Worm (Caenorhabditis elegans) whole organism, L3 larva: Measurements from ENCODE around the gene F15B10.3.

Experiments used
- R02D3.7 ChIP-seq: fragments of 150-350 bp; optimal IDR thresholded peaks from 2 replicates; lab custom pipeline; 2014; ENCODE audit warnings: missing biosample characterization, missing genetic modification characterization
- ZK546.5 ChIP-seq: sonication (generic microtip); optimal IDR thresholded peaks from 2 replicates; lab custom pipeline; 2017; ENCODE audit warnings: missing biosample characterization, missing genetic modification characterization
- aly-2 ChIP-seq: fragments of 150-350 bp; optimal IDR thresholded peaks from 2 replicates; lab custom pipeline; 2014; ENCODE audit warnings: missing biosample characterization, missing genetic modification characterization
- ama-1 ChIP-seq: fragments of 150-350 bp; optimal IDR thresholded peaks from 2 replicates; lab custom pipeline; 2018
- ceh-16 ChIP-seq: sonication (generic microtip); optimal IDR thresholded peaks from 2 replicates; lab custom pipeline; 2017; ENCODE audit warnings: missing biosample characterization, missing genetic modification characterization
- ceh-28 ChIP-seq: fragments of 150-350 bp; optimal IDR thresholded peaks from 2 replicates; lab custom pipeline; 2014; ENCODE audit warnings: missing biosample characterization, missing genetic modification reagents, missing genetic modification characterization
- ceh-82 ChIP-seq: fragments of 150-350 bp; optimal IDR thresholded peaks from 2 replicates; lab custom pipeline; 2014; ENCODE audit warnings: missing biosample characterization, missing genetic modification characterization
- elt-2 ChIP-seq: sonication (generic microtip); optimal IDR thresholded peaks from 2 replicates; lab custom pipeline; 2016; ENCODE audit warnings: missing genetic modification reagents, mild to moderate bottlenecking, missing genetic modification characterization, missing compliant biosample characterization
- elt-3 ChIP-seq, 3 experiments: fragments of 150-350 bp in 1 of 3; sonication (generic microtip) in 2 of 3; optimal IDR thresholded peaks; 2 replicates in 2 of 3; 4 replicates in 1 of 3; lab custom pipeline; 2014 to 2017; ENCODE audit warnings: missing biosample characterization in 3 of 3, missing genetic modification characterization in 3 of 3
- fkh-10 ChIP-seq: sonication (generic microtip); optimal IDR thresholded peaks from 2 replicates; lab custom pipeline; 2017; ENCODE audit warnings: missing biosample characterization, missing genetic modification reagents, missing genetic modification characterization
- fkh-2 ChIP-seq: fragments of 150-350 bp; optimal IDR thresholded peaks from 2 replicates; lab custom pipeline; 2014; ENCODE audit warnings: missing biosample characterization, missing genetic modification reagents, missing genetic modification characterization
- fos-1 ChIP-seq: fragments of 150-350 bp; optimal IDR thresholded peaks from 2 replicates; lab custom pipeline; 2014; ENCODE audit warnings: missing biosample characterization, missing genetic modification characterization
- hmg-11 ChIP-seq: sonication (generic microtip); optimal IDR thresholded peaks from 2 replicates; lab custom pipeline; 2016; ENCODE audit warnings: missing genetic modification characterization, missing compliant biosample characterization
- jun-1 ChIP-seq: fragments of 150-350 bp; optimal IDR thresholded peaks from 2 replicates; lab custom pipeline; 2014; ENCODE audit warnings: missing biosample characterization, missing genetic modification reagents, missing genetic modification characterization
- lin-15B ChIP-seq: fragments of 150-350 bp; optimal IDR thresholded peaks from 2 replicates; lab custom pipeline; 2014; ENCODE audit warnings: missing biosample characterization, missing genetic modification characterization
- lin-39 ChIP-seq: fragments of 150-350 bp; optimal IDR thresholded peaks from 2 replicates; lab custom pipeline; 2018; ENCODE audit warnings: missing biosample characterization, missing genetic modification reagents, missing genetic modification characterization
- lsy-12 ChIP-seq: sonication (generic microtip); optimal IDR thresholded peaks from 2 replicates; lab custom pipeline; 2016; ENCODE audit warnings: mild to moderate bottlenecking, missing genetic modification characterization, missing compliant biosample characterization
- mml-1 ChIP-seq: fragments of 150-350 bp; sonication (generic microtip); optimal IDR thresholded peaks from 3 replicates; lab custom pipeline; 2014; ENCODE audit warnings: missing biosample characterization, missing genetic modification characterization
- nfya-1 ChIP-seq: sonication (generic microtip); optimal IDR thresholded peaks from 2 replicates; lab custom pipeline; 2017; ENCODE audit warnings: missing genetic modification characterization, mild to moderate bottlenecking, missing compliant biosample characterization, antibody characterized with exemption, moderate library complexity; ENCODE audit not compliant: insufficient read depth
- nhr-12 ChIP-seq: fragments of 150-350 bp; optimal IDR thresholded peaks from 2 replicates; lab custom pipeline; 2014; ENCODE audit warnings: missing biosample characterization, missing genetic modification characterization
- nhr-23 ChIP-seq: fragments of 150-350 bp; optimal IDR thresholded peaks from 2 replicates; lab custom pipeline; 2014; ENCODE audit warnings: missing biosample characterization, missing genetic modification reagents, missing genetic modification characterization
- nhr-237 ChIP-seq: fragments of 150-350 bp; optimal IDR thresholded peaks from 2 replicates; lab custom pipeline; 2014; ENCODE audit warnings: missing biosample characterization, missing genetic modification characterization
- nhr-25 ChIP-seq: sonication (generic microtip); optimal IDR thresholded peaks from 2 replicates; lab custom pipeline; 2017; ENCODE audit warnings: missing biosample characterization, missing genetic modification characterization
- nhr-43 ChIP-seq: sonication (generic microtip); optimal IDR thresholded peaks from 2 replicates; lab custom pipeline; 2016; ENCODE audit warnings: mild to moderate bottlenecking, missing genetic modification characterization, missing compliant biosample characterization; ENCODE audit not compliant: poor library complexity, severe bottlenecking
- nhr-67 ChIP-seq: fragments of 150-350 bp; optimal IDR thresholded peaks from 2 replicates; lab custom pipeline; 2014; ENCODE audit warnings: missing biosample characterization, missing genetic modification characterization
- nhr-77 ChIP-seq: fragments of 150-350 bp; optimal IDR thresholded peaks from 2 replicates; lab custom pipeline; 2014; ENCODE audit warnings: missing biosample characterization, missing genetic modification characterization
- pha-4 ChIP-seq: fragments of 150-350 bp; optimal IDR thresholded peaks from 2 replicates; lab custom pipeline; 2014; ENCODE audit warnings: missing biosample characterization, missing genetic modification reagents, missing genetic modification characterization
- pqm-1 ChIP-seq: fragments of 150-350 bp; optimal IDR thresholded peaks from 2 replicates; lab custom pipeline; 2017; ENCODE audit warnings: missing biosample characterization, missing genetic modification characterization, inconsistent platforms
- sea-2 ChIP-seq: fragments of 150-350 bp; sonication (generic microtip); optimal IDR thresholded peaks from 4 replicates; lab custom pipeline; 2014; ENCODE audit warnings: missing biosample characterization, missing genetic modification reagents, missing genetic modification characterization
- snpc-4 ChIP-seq: fragments of 150-350 bp; optimal IDR thresholded peaks from 2 replicates; lab custom pipeline; 2014; ENCODE audit warnings: missing biosample characterization, missing genetic modification characterization
- tbx-2 ChIP-seq: sonication (generic microtip); optimal IDR thresholded peaks from 2 replicates; lab custom pipeline; 2016; ENCODE audit warnings: mild to moderate bottlenecking, missing genetic modification characterization, missing compliant biosample characterization
- unc-39 ChIP-seq: sonication (generic microtip); optimal IDR thresholded peaks from 4 replicates; lab custom pipeline; 2017; ENCODE audit warnings: missing biosample characterization, missing genetic modification characterization
- zag-1 ChIP-seq: fragments of 150-350 bp; optimal IDR thresholded peaks from 2 replicates; lab custom pipeline; 2014; ENCODE audit warnings: missing biosample characterization, missing genetic modification characterization

The F15B10.3 gene

DNA sequence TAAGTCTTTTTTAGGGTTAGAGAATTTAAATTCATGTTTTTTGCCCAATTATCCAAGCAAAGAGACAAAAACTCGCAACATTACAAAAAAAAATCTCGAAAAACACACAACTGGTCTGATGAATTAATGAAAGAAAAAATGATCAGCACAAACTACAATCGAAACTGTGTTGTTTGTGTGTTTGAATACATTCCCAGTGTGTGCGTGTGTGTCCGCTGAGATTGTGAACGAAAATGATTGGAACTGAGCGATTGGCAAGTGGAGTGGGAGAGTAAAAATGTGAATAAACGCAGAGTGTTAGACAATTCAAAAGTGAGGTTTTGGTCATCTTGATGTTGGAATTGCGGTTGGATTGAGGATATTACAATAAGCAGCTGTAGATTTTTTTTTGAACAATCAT lies 4.1 kb downstream of the F15B10.3 start:
- TF ChIP-seq fkh-2 (tag; lab: Kevin White, UChicago), result no peak
- TF ChIP-seq nhr-25, result peak; percentile 3
- TF ChIP-seq lin-15B (tag; lab: Kevin White, UChicago), result no peak
- TF ChIP-seq ama-1 (lab: Kevin White, UChicago), result peak; percentile 14
- TF ChIP-seq pha-4 (tag; lab: Kevin White, UChicago), result peak; percentile 38
- TF ChIP-seq ceh-28 (tag; lab: Kevin White, UChicago), result no peak

DNA sequence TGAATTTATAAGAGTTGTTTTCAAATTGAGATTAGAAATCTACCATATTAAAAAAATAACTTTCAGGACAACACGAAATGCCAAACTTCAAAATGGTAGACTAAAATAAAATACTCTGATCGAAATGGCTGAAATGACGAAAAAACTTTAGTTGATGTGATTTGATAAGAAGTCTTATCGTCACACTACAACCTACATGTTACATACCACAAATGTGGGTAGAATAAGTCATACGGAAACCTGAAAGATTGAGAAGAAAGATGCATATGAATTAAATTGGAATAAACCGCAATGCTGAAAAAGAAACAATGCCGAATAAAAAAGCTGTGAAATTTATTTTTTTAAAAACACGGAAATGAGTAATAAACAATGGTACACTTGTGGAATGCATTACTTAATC lies 4.6 kb downstream of the F15B10.3 start:
- TF ChIP-seq fos-1 (tag; lab: Kevin White, UChicago) (no peak), pha-4 (tag; lab: Kevin White, UChicago) (no peak), elt-2 (tag; lab: Kevin White, UChicago) (peak; percentile 56)

DNA sequence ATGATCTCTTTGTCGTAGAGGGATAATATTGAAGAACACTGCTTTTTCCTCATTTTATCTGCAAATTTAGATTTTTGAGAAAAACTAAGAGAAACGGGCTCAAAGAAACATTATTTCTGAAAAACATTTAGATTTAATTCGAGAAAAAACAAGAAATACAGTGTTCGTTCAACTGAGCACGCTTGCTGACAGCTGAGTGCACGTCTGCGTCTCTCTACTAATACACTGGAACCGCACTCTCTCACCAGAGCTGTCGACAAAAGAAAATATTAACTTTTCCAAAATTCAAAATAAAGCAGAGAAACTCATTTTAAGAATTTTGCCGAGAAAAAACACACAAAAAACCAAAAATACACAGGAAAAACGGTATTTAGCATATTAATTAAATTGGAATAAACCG lies 10.8 kb downstream of the F15B10.3 start, which contains the start of gene drh-1:
TSS of gene drh-1 (minus strand) at position 58 of the 400 bp plus-strand sequence.
- TF ChIP-seq nhr-25 (no peak), ama-1 (lab: Kevin White, UChicago) (peak; percentile 12), pha-4 (tag; lab: Kevin White, UChicago) (peak; percentile 63), elt-2 (tag; lab: Kevin White, UChicago) (peak; percentile 22), hmg-11 (tag; lab: Kevin White, UChicago) (peak; percentile 23), nfya-1 (tag; lab: Kevin White, UChicago) (peak; percentile 44)

- TF ChIP-seq nfya-1 (tag; lab: Kevin White, UChicago), result peak; percentile 8
- peak; percentile 19 for TF ChIP-seq pha-4 (tag; lab: Kevin White, UChicago)
- TF ChIP-seq elt-2 (tag; lab: Kevin White, UChicago), result peak; percentile 29
- TF ChIP-seq ceh-28 (tag; lab: Kevin White, UChicago), result no peak
Observed at ce11 chrIV:6618607-6619006, 16.1 kb downstream of the F15B10.3 start.

ce11 chrIV:6621252-6621651 lies 18.8 kb downstream of the F15B10.3 start, which contains the start of gene C01B10.3:
C01B10.3 (minus strand) TSS chrIV:6621352.
- no peak for TF ChIP-seq fos-1 (tag; lab: Kevin White, UChicago)
- no peak for TF ChIP-seq tbx-2 (tag; lab: Kevin White, UChicago)

- TF ChIP-seq nhr-67 (tag; lab: Kevin White, UChicago), result no peak
- peak; percentile 20 for TF ChIP-seq nfya-1 (tag; lab: Kevin White, UChicago)
- TF ChIP-seq nhr-23 (tag; lab: Kevin White, UChicago), result peak; percentile 76
- peak; percentile 36 for TF ChIP-seq pha-4 (tag; lab: Kevin White, UChicago)
- no peak for TF ChIP-seq fkh-10 (GFP tag; lab: Kevin White, UChicago)
- no peak for TF ChIP-seq zag-1 (tag; lab: Kevin White, UChicago)
- no peak for TF ChIP-seq mml-1 (tag; lab: Kevin White, UChicago)
- peak; percentile 38 for TF ChIP-seq ceh-28 (tag; lab: Kevin White, UChicago)
- peak; percentile 70 for TF ChIP-seq nhr-25
- no peak for TF ChIP-seq fkh-2 (tag; lab: Kevin White, UChicago)
- peak in 1 of 3 experiments; percentile 73 for TF ChIP-seq elt-3 (tag; optimal IDR thresholded peaks at IDR 0.05; lab: Kevin White, UChicago)
Observed at ce11 chrIV:6622142-6622541, 19.7 kb downstream of the F15B10.3 start.

ce11 chrIV:6623390-6623789 lies 20.9 kb downstream of the F15B10.3 start, which contains the start of gene C01B10.44:
C01B10.44 (plus strand) TSS chrIV:6623690.
- TF ChIP-seq nhr-237 (tag; lab: Kevin White, UChicago) (no peak), ZK546.5 (tag; lab: Kevin White, UChicago) (no peak), elt-2 (tag; lab: Kevin White, UChicago) (no peak), ceh-16 (no peak), sea-2 (GFP tag; lab: Kevin White, UChicago) (no peak), fkh-10 (GFP tag; lab: Kevin White, UChicago) (no peak), nhr-43 (tag; lab: Kevin White, UChicago) (no peak), aly-2 (no peak), nhr-25 (no peak)
- TF ChIP-seq, all 47 proteins: peak for 0

- TF ChIP-seq nhr-12 (tag; lab: Kevin White, UChicago) (no peak), mml-1 (tag; lab: Kevin White, UChicago) (no peak), pqm-1 (tag; lab: Kevin White, UChicago) (peak; percentile 9), ceh-28 (tag; lab: Kevin White, UChicago) (peak; percentile 14), snpc-4 (tag; lab: Kevin White, UChicago) (no peak), jun-1 (tag; lab: Kevin White, UChicago) (no peak), pha-4 (tag; lab: Kevin White, UChicago) (peak; percentile 26), aly-2 (no peak), lin-39 (tag; lab: Kevin White, UChicago) (no peak), nhr-237 (tag; lab: Kevin White, UChicago) (no peak), fkh-10 (GFP tag; lab: Kevin White, UChicago) (no peak), elt-2 (tag; lab: Kevin White, UChicago) (peak; percentile 67), nfya-1 (tag; lab: Kevin White, UChicago) (no peak), ZK546.5 (tag; lab: Kevin White, UChicago) (no peak), ceh-82 (tag; lab: Kevin White, UChicago) (no peak), R02D3.7 (tag; lab: Kevin White, UChicago) (no peak), nhr-77 (tag; lab: Kevin White, UChicago) (no peak), unc-39 (tag; lab: Kevin White, UChicago) (no peak), lsy-12 (no peak)
Observed at ce11 chrIV:6627798-6628197, 25.3 kb downstream of the F15B10.3 start, which contains the start of gene cest-5.2. cest-5.2 (minus strand) TSS chrIV:6627925.
